Worm (Caenorhabditis elegans): ENCODE measurements around the gene klp-6.

- TF ChIP-seq tlp-1 (tag; optimal IDR thresholded peaks at IDR 0.05) (no peak), aly-2 (tag; optimal IDR thresholded peaks at IDR 0.05) (no peak), nhr-28 (tag; optimal IDR thresholded peaks at IDR 0.05) (no peak)
Observed at ce11 chrIII:5078062-5078461, 47.3 kb downstream of the klp-6 start.
